Fruit fly (Drosophila melanogaster): Measurements from ENCODE around the gene msps.

- TF ChIP-seq Sin3A (optimal IDR thresholded peaks at IDR 0.05) (no peak), h (optimal IDR thresholded peaks at IDR 0.05) (no peak)
These were observed 16.9 kb downstream of the msps start, which contains the start of gene CG10185 for dm6 chr3R:16067494-16067893.

All from Kc167 (cell line).